Worm (Caenorhabditis elegans): ENCODE measurements around the gene nhr-168.

nhr-168 gene

DNA sequence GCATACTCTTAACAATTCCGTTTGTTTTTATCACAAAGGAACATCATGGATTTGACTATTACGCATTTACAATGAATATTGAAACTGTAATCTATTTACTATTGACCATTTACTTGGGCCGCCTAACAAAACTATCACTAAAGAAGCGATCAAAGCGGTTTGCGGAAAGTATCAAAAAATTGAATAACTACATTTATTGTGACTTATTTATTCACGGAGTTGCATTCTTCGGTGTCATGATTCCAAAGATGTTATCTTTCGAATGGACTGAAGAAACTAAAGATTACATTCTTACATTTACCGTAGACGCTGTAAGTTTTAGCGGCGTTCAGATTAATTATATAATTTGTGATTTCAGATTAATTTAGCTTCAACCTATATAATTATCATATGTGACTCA is 30.6 kb upstream of the nhr-168 start:
- TF ChIP-seq ces-1 (GFP tag; optimal IDR thresholded peaks at IDR 0.05) (no peak), fkh-4 (tag; optimal IDR thresholded peaks at IDR 0.05; ENCODE audit: borderline replicate concordance) (no peak), ceh-8 (GFP tag; optimal IDR thresholded peaks at IDR 0.05) (no peak), unc-62 (GFP tag; optimal IDR thresholded peaks at IDR 0.05) (no peak), zip-4 (GFP tag; optimal IDR thresholded peaks at IDR 0.05) (no peak), nhr-19 (GFP tag; conservative IDR thresholded peaks at IDR 0.05) (no peak), unc-30 (tag; optimal IDR thresholded peaks at IDR 0.05) (no peak), F16B12.6 (tag; optimal IDR thresholded peaks at IDR 0.05) (no peak), egl-27 (tag; optimal IDR thresholded peaks at IDR 0.05) (no peak), pqm-1 (tag; optimal IDR thresholded peaks at IDR 0.05) (no peak), hlh-17 (GFP tag; optimal IDR thresholded peaks at IDR 0.05; ENCODE audit: borderline replicate concordance) (no peak), zag-1 (tag; optimal IDR thresholded peaks at IDR 0.05) (no peak)

DNA sequence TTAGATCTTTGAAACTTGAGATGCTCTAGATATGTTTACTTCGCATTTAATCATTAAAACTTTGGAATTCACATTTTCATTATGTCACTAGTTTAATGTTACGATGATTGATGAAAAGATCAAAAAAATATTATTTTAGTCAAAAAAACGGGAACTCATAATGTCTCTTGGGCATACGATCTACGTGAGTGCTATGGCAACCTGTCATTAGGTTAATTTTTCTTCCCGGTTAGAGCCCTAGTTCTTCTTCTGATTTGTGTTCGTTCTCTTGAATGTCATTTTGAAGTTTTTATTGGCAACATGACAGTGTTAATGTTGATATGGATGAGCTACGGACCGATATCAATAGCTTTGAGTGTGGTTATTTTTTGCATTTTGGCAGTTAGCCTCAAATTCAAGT is 29.7 kb upstream of the nhr-168 start, which contains the start of gene srg-46:
srg-46 (plus strand) TSS at position 301 of the 400 bp plus-strand sequence.
- TF ChIP-seq fkh-4 (tag; optimal IDR thresholded peaks at IDR 0.05; ENCODE audit: borderline replicate concordance) (no peak), nhr-90 (tag; optimal IDR thresholded peaks at IDR 0.05; ENCODE audit: poor library complexity) (no peak), ceh-8 (GFP tag; optimal IDR thresholded peaks at IDR 0.05) (peak; percentile 21)

DNA sequence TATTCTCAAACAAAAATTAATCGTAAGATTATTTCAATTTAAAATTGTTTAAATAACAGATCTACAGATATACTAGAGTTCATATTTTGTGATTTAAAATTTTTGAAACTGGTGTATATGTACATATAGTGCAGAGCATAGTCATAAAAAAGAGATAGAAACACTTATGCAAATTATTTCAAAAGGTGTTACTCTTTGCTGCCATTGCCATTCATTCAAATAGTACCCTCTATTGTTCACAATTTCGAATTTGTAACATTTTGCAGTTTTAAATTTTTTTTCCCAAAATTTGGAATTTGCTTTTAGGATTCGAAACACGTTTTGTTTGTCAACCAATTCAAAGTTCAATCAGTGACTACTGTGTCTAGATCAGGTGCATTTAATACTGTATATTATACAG is 26.6 kb upstream of the nhr-168 start, which contains the start of gene F32H5.4:
F32H5.4 (plus strand) TSS at position 301 of the 400 bp plus-strand sequence.
- TF ChIP-seq ceh-82 (tag; optimal IDR thresholded peaks at IDR 0.05) (no peak), efl-1 (optimal IDR thresholded peaks at IDR 0.05) (no peak), efl-1 (GFP tag; optimal IDR thresholded peaks at IDR 0.05 in 1 of 2) (peak in 1 of 2 experiments; percentile 90)

DNA sequence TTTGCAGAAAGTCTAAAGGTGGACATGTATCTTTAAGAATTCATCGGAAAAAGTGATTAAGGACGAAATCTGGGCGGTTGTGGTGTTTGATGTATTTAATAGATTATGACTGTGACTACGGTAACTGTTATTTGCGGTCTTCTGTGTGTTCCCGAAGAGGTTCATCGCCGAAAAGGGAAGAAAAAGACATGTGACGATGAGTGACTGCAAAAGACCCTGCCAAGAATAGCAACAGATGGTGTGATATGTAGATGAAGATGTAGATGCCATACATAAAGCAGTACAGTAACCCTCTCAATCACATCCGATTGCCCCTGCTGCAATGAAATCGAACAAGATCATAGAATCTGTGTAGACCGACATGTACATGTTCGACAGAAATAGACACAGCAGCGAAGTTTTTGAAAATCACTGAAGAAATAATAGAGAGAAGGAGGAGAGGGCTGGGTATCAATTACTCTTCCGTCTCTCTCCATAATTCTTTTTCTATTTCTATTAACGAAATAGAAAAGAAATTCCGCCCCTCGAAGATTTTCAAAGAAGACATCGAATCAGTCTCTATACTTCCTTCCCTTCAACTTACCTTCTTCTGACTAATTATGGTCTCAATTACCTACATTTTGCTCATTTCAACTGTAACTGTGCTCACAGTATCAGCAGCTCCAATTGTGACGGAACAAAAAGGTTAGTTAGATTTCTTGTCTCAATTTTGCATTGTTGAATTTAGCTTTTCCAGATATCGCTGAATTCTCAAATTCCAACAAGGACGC is 25.3 kb upstream of the nhr-168 start, which contains the start of gene F32H5.3:
F32H5.3 (plus strand) TSS at position 513 of the 770 bp plus-strand sequence.
- TF ChIP-seq ztf-4 (tag; optimal IDR thresholded peaks at IDR 0.05) (no peak), grh-1 (GFP tag; IDR thresholded peaks at IDR 0.05) (peak; percentile 31; the same call in 1 of the 2 replicates), ztf-11 (tag; optimal IDR thresholded peaks at IDR 0.05) (no peak), zag-1 (tag; optimal IDR thresholded peaks at IDR 0.05) (no peak), snpc-4 (tag; optimal IDR thresholded peaks at IDR 0.05) (no peak), dsc-1 (tag; optimal IDR thresholded peaks at IDR 0.05) (no peak), dpl-1 (GFP tag; optimal IDR thresholded peaks at IDR 0.05) (no peak), ceh-88 (GFP tag; IDR thresholded peaks at IDR 0.05) (no peak), vab-15 (tag; optimal IDR thresholded peaks at IDR 0.05) (no peak), nhr-12 (tag; optimal IDR thresholded peaks at IDR 0.05) (no peak), fkh-8 (tag; optimal IDR thresholded peaks at IDR 0.05) (no peak), alr-1 (tag; optimal IDR thresholded peaks at IDR 0.05; ENCODE audit: borderline replicate concordance) (no peak), aha-1 (tag; optimal IDR thresholded peaks at IDR 0.05) (no peak), unc-30 (tag; optimal IDR thresholded peaks at IDR 0.05) (no peak), xbp-1 (tag; optimal IDR thresholded peaks at IDR 0.05) (no peak), egl-13 (tag; optimal IDR thresholded peaks at IDR 0.05) (no peak), nhr-20 (tag; optimal IDR thresholded peaks at IDR 0.05) (peak; percentile 75), C16A3.4 (tag; optimal IDR thresholded peaks at IDR 0.05) (no peak), sptf-1 (tag; optimal IDR thresholded peaks at IDR 0.05) (no peak), efl-3 (GFP tag; optimal IDR thresholded peaks at IDR 0.05) (no peak), pag-3 (tag; optimal IDR thresholded peaks at IDR 0.05; ENCODE audit: borderline replicate concordance, insufficient read depth) (no peak), pax-3 (tag; optimal IDR thresholded peaks at IDR 0.05) (no peak), nhr-19 (GFP tag; conservative IDR thresholded peaks at IDR 0.05) (peak; percentile 42; the same call in 1 of the 2 replicates), elt-3 (tag; optimal IDR thresholded peaks at IDR 0.05) (peak in 1 of 6 experiments; percentile 53), F16B12.6 (tag; optimal IDR thresholded peaks at IDR 0.05) (no peak), rnt-1 (tag; optimal IDR thresholded peaks at IDR 0.05) (no peak), Y116A8C.19 (tag; optimal IDR thresholded peaks at IDR 0.05; ENCODE audit: borderline replicate concordance) (no peak), ceh-82 (tag; optimal IDR thresholded peaks at IDR 0.05) (no peak), lsy-2 (tag; optimal IDR thresholded peaks at IDR 0.05) (peak; percentile 12 to 64), lin-13 (GFP tag; optimal IDR thresholded peaks at IDR 0.05) (no peak), fkh-10 (GFP tag; optimal IDR thresholded peaks at IDR 0.05) (no peak), ceh-90 (tag; optimal IDR thresholded peaks at IDR 0.05) (no peak), mef-2 (tag; optimal IDR thresholded peaks at IDR 0.05) (no peak)
